Fruit fly (Drosophila melanogaster) whole organism, embryonic: ENCODE results near the gene CG1638.
A peak's percentile ranks its signal among the peaks of the same experiment; 100 is the strongest.

Experiments used
- ATbp ChIP-seq: fragments of 200-800 bp; sonication (Bioruptor generic); optimal IDR thresholded peaks from 2 replicates; lab custom pipeline; 2017; ENCODE audit warnings: missing biosample characterization, mild to moderate bottlenecking, missing genetic modification characterization, missing genetic modification reagents
- Atf-2 ChIP-seq: fragments of 200-800 bp; sonication (Bioruptor generic); optimal IDR thresholded peaks from 2 replicates; lab custom pipeline; 2016; ENCODE audit warnings: missing biosample characterization, missing genetic modification characterization
- B-H1 ChIP-seq: fragments of 200-800 bp; sonication (Bioruptor generic); IDR thresholded peaks from 3 replicates; pipeline ENCODE4 v1.3.6; 2022; ENCODE audit warnings: missing biosample characterization, missing genetic modification characterization
- CG10274 ChIP-seq: fragments of 200-800 bp; sonication (Bioruptor generic); optimal IDR thresholded peaks from 3 replicates; lab custom pipeline; 2017; ENCODE audit warnings: missing biosample characterization, mild to moderate bottlenecking, missing genetic modification characterization
- CG11696 ChIP-seq: fragments of 200-800 bp; sonication (Bioruptor generic); IDR thresholded peaks from 2 replicates; pipeline ENCODE4 v1.3.6; 2022; ENCODE audit warnings: missing biosample characterization, missing genetic modification characterization
- CG1233 ChIP-seq: fragments of 200-800 bp; sonication (Bioruptor generic); optimal IDR thresholded peaks from 4 replicates; lab custom pipeline; 2018; ENCODE audit warnings: missing biosample characterization, mild to moderate bottlenecking, missing genetic modification characterization
- CG12744 ChIP-seq: fragments of 200-800 bp; sonication (Bioruptor generic); optimal IDR thresholded peaks from 2 replicates; lab custom pipeline; 2016; ENCODE audit warnings: missing biosample characterization, missing genetic modification characterization
- CG15269 ChIP-seq: fragments of 200-800 bp; sonication (Bioruptor generic); optimal IDR thresholded peaks from 2 replicates; lab custom pipeline; 2018; ENCODE audit warnings: missing biosample characterization, mild to moderate bottlenecking, missing genetic modification characterization, moderate library complexity
- CG17385 ChIP-seq: fragments of 200-800 bp; sonication (Bioruptor generic); optimal IDR thresholded peaks from 3 replicates; lab custom pipeline; 2018; ENCODE audit warnings: missing biosample characterization, mild to moderate bottlenecking, missing genetic modification characterization
- CG18011 ChIP-seq: fragments of 200-800 bp; sonication (Bioruptor generic); optimal IDR thresholded peaks from 2 replicates; lab custom pipeline; 2017; ENCODE audit warnings: missing biosample characterization, missing genetic modification characterization, mild to moderate bottlenecking, moderate library complexity, missing genotype
- CG18764 ChIP-seq: fragments of 200-800 bp; sonication (Bioruptor generic); optimal IDR thresholded peaks from 3 replicates; lab custom pipeline; 2016; ENCODE audit warnings: missing biosample characterization, missing genetic modification characterization
- CG3281 ChIP-seq: fragments of 200-800 bp; sonication (Bioruptor generic); optimal IDR thresholded peaks from 3 replicates; lab custom pipeline; 2017; ENCODE audit warnings: missing biosample characterization, mild to moderate bottlenecking, missing genetic modification characterization
- CG43689 ChIP-seq: fragments of 200-800 bp; sonication (Bioruptor generic); IDR thresholded peaks from 2 replicates; pipeline ENCODE4 v1.3.6; 2022; ENCODE audit warnings: missing biosample characterization, missing genetic modification characterization
- CG4730 ChIP-seq: fragments of 200-800 bp; sonication (Bioruptor generic); IDR thresholded peaks from 2 replicates; pipeline ENCODE4 v1.3.6; 2022; ENCODE audit warnings: missing biosample characterization, missing genetic modification characterization
- CG6791 ChIP-seq: fragments of 200-800 bp; sonication (Bioruptor generic); IDR thresholded peaks from 3 replicates; pipeline ENCODE4 v1.3.6; 2022; ENCODE audit warnings: missing biosample characterization, missing genetic modification characterization; ENCODE audit not compliant: partially characterized antibody
- CG7745 ChIP-seq: fragments of 200-800 bp; sonication (Bioruptor generic); optimal IDR thresholded peaks from 2 replicates; lab custom pipeline; 2018; ENCODE audit warnings: missing biosample characterization, mild to moderate bottlenecking, missing genetic modification characterization, moderate library complexity
- CG7928 ChIP-seq: fragments of 200-800 bp; sonication (Bioruptor generic); optimal IDR thresholded peaks from 2 replicates; lab custom pipeline; 2017; ENCODE audit warnings: missing biosample characterization, mild to moderate bottlenecking, missing genetic modification characterization
- CG7987 ChIP-seq: fragments of 200-800 bp; sonication (Bioruptor generic); optimal IDR thresholded peaks from 2 replicates; lab custom pipeline; 2018; ENCODE audit warnings: missing biosample characterization, mild to moderate bottlenecking, missing genetic modification characterization, moderate library complexity
- CG9215 ChIP-seq: fragments of 200-800 bp; sonication (Bioruptor generic); IDR thresholded peaks from 2 replicates; pipeline ENCODE4 v1.3.6; 2022; ENCODE audit warnings: missing biosample characterization, missing genetic modification characterization
- CG9727 ChIP-seq: fragments of 200-800 bp; sonication (Bioruptor generic); optimal IDR thresholded peaks from 3 replicates; lab custom pipeline; 2017; ENCODE audit warnings: missing biosample characterization, mild to moderate bottlenecking, missing genetic modification characterization
- CG9817 ChIP-seq: fragments of 200-800 bp; sonication (Bioruptor generic); optimal IDR thresholded peaks from 2 replicates; lab custom pipeline; 2018; ENCODE audit warnings: missing biosample characterization, mild to moderate bottlenecking, missing genetic modification characterization, moderate library complexity
- Dip2 ChIP-seq: fragments of 200-800 bp; sonication (Bioruptor generic); IDR thresholded peaks from 2 replicates; pipeline ENCODE4 v1.3.6; 2022; ENCODE audit warnings: missing biosample characterization, missing genetic modification characterization
- Drgx ChIP-seq: fragments of 200-800 bp; sonication (Bioruptor generic); IDR thresholded peaks from 2 replicates; pipeline ENCODE4 v1.3.6; 2022; ENCODE audit warnings: missing biosample characterization, missing genetic modification characterization
- Elba2 ChIP-seq: fragments of 200-800 bp; sonication (Bioruptor generic); optimal IDR thresholded peaks from 3 replicates; lab custom pipeline; 2016; ENCODE audit warnings: missing biosample characterization, missing genetic modification characterization
- Fer3 ChIP-seq: fragments of 200-800 bp; sonication (Bioruptor generic); optimal IDR thresholded peaks from 2 replicates; lab custom pipeline; 2018; ENCODE audit warnings: missing biosample characterization, mild to moderate bottlenecking, missing genetic modification characterization, moderate library complexity
- HLHmδ ChIP-seq: fragments of 200-800 bp; sonication (Bioruptor generic); optimal IDR thresholded peaks from 2 replicates; lab custom pipeline; 2018; ENCODE audit warnings: missing biosample characterization, mild to moderate bottlenecking, missing genetic modification characterization, moderate library complexity
- Hr39 ChIP-seq: fragments of >200 bp; optimal IDR thresholded peaks from 2 replicates; lab custom pipeline; 2017
- Mad ChIP-seq: fragments of 200-800 bp; sonication (Bioruptor generic); optimal IDR thresholded peaks from 2 replicates; lab custom pipeline; 2016; ENCODE audit warnings: missing biosample characterization, missing genetic modification characterization
- Med ChIP-seq: fragments of 200-800 bp; sonication (Bioruptor generic); peaks from one replicate; lab custom pipeline; 2016; ENCODE audit warnings: missing biosample characterization, missing genetic modification characterization, mild to moderate bottlenecking, inconsistent platforms, moderate library complexity
- Optix ChIP-seq: fragments of 200-800 bp; sonication (Bioruptor generic); IDR thresholded peaks from 3 replicates; pipeline ENCODE4 v1.3.6; 2022; ENCODE audit warnings: missing biosample characterization, missing genetic modification characterization
- Ssrp ChIP-seq: fragments of 200-800 bp; sonication (Bioruptor generic); optimal IDR thresholded peaks from 2 replicates; lab custom pipeline; 2018; ENCODE audit warnings: missing biosample characterization, mild to moderate bottlenecking, missing genetic modification characterization, moderate library complexity
- bbx ChIP-seq: fragments of 200-800 bp; sonication (Bioruptor generic); IDR thresholded peaks from 2 replicates; pipeline ENCODE4 v1.3.6; 2022; ENCODE audit warnings: missing biosample characterization, missing genetic modification characterization; ENCODE audit not compliant: partially characterized antibody
- dm ChIP-seq: fragments of 200-800 bp; sonication (Bioruptor generic); optimal IDR thresholded peaks from 3 replicates; lab custom pipeline; 2016; ENCODE audit warnings: missing biosample characterization, missing genetic modification characterization
- ems ChIP-seq: fragments of 200-800 bp; sonication (Bioruptor generic); optimal IDR thresholded peaks from 3 replicates; lab custom pipeline; 2016; ENCODE audit warnings: missing biosample characterization, missing genetic modification characterization
- esg ChIP-seq: fragments of 200-800 bp; sonication (Bioruptor generic); conservative IDR thresholded peaks from 2 replicates; pipeline ENCODE4 v1.3.6; 2022; ENCODE audit warnings: missing biosample characterization, missing genetic modification characterization
- grau ChIP-seq: fragments of 200-800 bp; optimal IDR thresholded peaks from 3 replicates; lab custom pipeline; 2019; ENCODE audit warnings: missing biosample characterization, mild to moderate bottlenecking, missing genetic modification characterization, moderate library complexity
- h ChIP-seq: fragments of >200 bp; optimal IDR thresholded peaks from 2 replicates; lab custom pipeline; 2017
- lov ChIP-seq, 2 experiments: fragments of 200-800 bp in 1 of 2; fragments of >200 bp in 1 of 2; sonication (Bioruptor generic) in 1 of 2; IDR thresholded peaks in 1 of 2; optimal IDR thresholded peaks in 1 of 2; 2 replicates in 1 of 2; 3 replicates in 1 of 2; pipeline versions ENCODE4 v1.3.6 to Lab custom; 2017 to 2022; ENCODE audit warnings: missing biosample characterization in 1 of 2, missing genetic modification characterization in 1 of 2
- peb ChIP-seq: fragments of 200-800 bp; sonication (Bioruptor generic); IDR thresholded peaks from 2 replicates; pipeline ENCODE4 v1.3.6; 2022; ENCODE audit warnings: missing biosample characterization, missing genetic modification characterization
- pfk ChIP-seq: fragments of 200-800 bp; sonication (Bioruptor generic); optimal IDR thresholded peaks from 2 replicates; lab custom pipeline; 2018; ENCODE audit warnings: missing biosample characterization, mild to moderate bottlenecking, missing genetic modification characterization, moderate library complexity
- pros ChIP-seq: fragments of 200-800 bp; sonication (Bioruptor generic); optimal IDR thresholded peaks from 3 replicates; lab custom pipeline; 2019; ENCODE audit warnings: missing biosample characterization, mild to moderate bottlenecking, missing genetic modification characterization, moderate library complexity
- psq ChIP-seq: fragments of 200-800 bp; sonication (Bioruptor generic); optimal IDR thresholded peaks from 2 replicates; lab custom pipeline; 2017; ENCODE audit warnings: missing biosample characterization, missing genetic modification characterization
- repo ChIP-seq: fragments of 200-800 bp; sonication (Bioruptor generic); optimal IDR thresholded peaks from 2 replicates; lab custom pipeline; 2016; ENCODE audit warnings: missing biosample characterization, missing genetic modification characterization
- sisA ChIP-seq: fragments of 200-800 bp; sonication (Bioruptor generic); IDR thresholded peaks from 2 replicates; pipeline ENCODE4 v1.3.6; 2022; ENCODE audit warnings: missing biosample characterization, missing genetic modification characterization
- usp ChIP-seq: fragments of >200 bp; optimal IDR thresholded peaks from 2 replicates; lab custom pipeline; 2017; ENCODE audit warnings: missing biosample characterization, missing genetic modification characterization
- vfl ChIP-seq: fragments of 200-800 bp; sonication (Bioruptor generic); optimal IDR thresholded peaks from 2 replicates; lab custom pipeline; 2016; ENCODE audit warnings: missing biosample characterization, missing genetic modification characterization
- vnd ChIP-seq: fragments of 200-800 bp; sonication (Bioruptor generic); IDR thresholded peaks from 3 replicates; pipeline ENCODE4 v1.3.6; 2022; ENCODE audit warnings: missing biosample characterization, missing genetic modification characterization; ENCODE audit not compliant: partially characterized antibody
- zen ChIP-seq: fragments of 200-800 bp; sonication (Bioruptor generic); optimal IDR thresholded peaks from 3 replicates; lab custom pipeline; 2018; ENCODE audit warnings: missing biosample characterization, mild to moderate bottlenecking, missing genetic modification characterization, moderate library complexity
- zfh2 ChIP-seq: fragments of 200-800 bp; sonication (Bioruptor generic); optimal IDR thresholded peaks from 2 replicates; lab custom pipeline; 2016; ENCODE audit warnings: missing biosample characterization, missing genetic modification characterization

Gene CG1638

DNA sequence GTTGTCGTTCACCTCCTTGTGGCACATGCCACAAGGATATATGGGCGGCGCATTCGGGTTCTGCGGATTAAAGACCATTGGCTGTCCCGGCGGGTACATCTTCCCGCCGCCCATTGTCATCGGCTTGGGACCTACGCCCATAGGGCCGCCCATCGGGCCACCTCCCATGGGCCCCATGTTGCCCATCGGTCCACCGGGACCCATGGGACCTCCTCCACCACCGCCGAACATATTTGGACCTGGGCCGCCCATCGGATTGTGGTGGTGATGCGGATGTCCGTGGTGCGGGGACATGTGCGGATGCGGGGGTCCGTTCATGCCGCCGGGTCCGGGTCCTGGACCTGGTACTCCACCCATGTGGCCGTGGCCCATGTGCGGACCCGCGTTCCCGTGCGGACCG, 13.0 kb upstream of the CG1638 start:
- TF ChIP-seq CG9727 (no peak), Optix (GFP tag; lab: Robert Waterston, UW) (no peak), Med (GFP tag; lab: Kevin White, UChicago) (peak; percentile 49)
- TF ChIP-seq, all 482 proteins: peak for 1

DNA sequence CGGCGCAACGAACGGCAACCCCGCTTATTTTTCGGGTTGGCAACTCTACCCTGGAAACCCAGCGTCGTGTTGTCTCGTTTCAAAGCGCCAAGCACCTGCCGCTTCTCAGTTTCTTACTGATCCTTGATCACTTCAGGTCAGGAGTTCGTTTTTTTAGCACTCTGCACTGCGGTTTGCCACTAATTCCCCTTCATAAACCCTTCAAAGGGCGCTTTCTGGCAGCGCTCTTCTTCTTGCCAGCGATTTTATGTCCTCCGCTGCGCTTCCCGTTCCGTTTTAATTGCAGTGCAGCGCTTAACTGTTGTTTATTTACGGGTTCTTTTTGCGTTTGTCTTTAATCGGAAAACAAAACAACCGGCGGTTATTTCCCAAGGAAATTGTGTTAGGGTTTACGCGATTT, 10.3 kb upstream of the CG1638 start:
- no peak for TF ChIP-seq HLHmδ (GFP tag; lab: Kevin White, UChicago)
- no peak for TF ChIP-seq Hr39 (lab: Kevin White, UChicago)
- peak; percentile 83 for TF ChIP-seq CG17385 (GFP tag; lab: Kevin White, UChicago)
- TF ChIP-seq CG9817: no peak
- TF ChIP-seq CG9215 (GFP tag; lab: Robert Waterston, UW): peak; percentile 47
- TF ChIP-seq, all 482 proteins: peak for 2

DNA sequence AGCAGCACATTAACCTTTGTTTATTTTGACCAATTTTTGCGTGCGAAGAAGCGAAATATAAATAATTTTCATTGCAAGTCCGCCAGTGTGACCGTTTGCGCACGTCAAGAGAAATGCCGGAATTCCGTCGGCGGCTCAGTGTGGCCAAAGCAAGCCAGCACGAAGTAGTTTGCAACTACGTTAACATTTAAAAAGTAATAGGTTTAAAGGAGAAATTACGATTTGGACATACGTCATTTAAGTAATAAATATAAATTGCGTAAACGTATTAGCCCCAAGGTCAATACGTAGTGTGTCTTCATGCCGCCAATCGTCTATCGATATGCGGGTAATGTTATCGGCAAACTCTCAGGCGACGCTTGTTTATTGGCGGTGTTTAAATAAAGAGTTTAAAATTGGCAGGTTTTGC, 9.8 kb upstream of the CG1638 start, which contains the start of the genes pygo and rod:
Gene pygo, minus strand, starts transcription at position 114 of the 409 bp plus-strand sequence.
Gene rod, plus strand, starts transcription at position 366 of the 409 bp plus-strand sequence.
- TF ChIP-seq zen (tag; lab: Kevin White, UChicago) (no peak), CG7928 (GFP tag; lab: Kevin White, UChicago) (no peak), Elba2 (GFP tag; lab: Kevin White, UChicago) (peak; percentile 54), h (lab: Kevin White, UChicago) (no peak), CG15269 (tag; lab: Kevin White, UChicago) (no peak), zfh2 (GFP tag; lab: Kevin White, UChicago) (peak; percentile 15), bbx (GFP tag; lab: Robert Waterston, UW) (peak; percentile 45), pfk (GFP tag; lab: Kevin White, UChicago) (no peak), B-H1 (no peak), CG4730 (no peak), grau (tag; lab: Kevin White, UChicago) (no peak), CG43689 (GFP tag; lab: Robert Waterston, UW) (no peak), CG12744 (GFP tag; lab: Kevin White, UChicago) (no peak), esg (no peak), usp (no peak), CG6791 (GFP tag; lab: Robert Waterston, UW) (peak; percentile 63; the same call in 2 of the 3 replicates), lov (optimal IDR thresholded peaks at IDR 0.05; lab: Kevin White, UChicago) (no peak), lov (GFP tag; IDR thresholded peaks at IDR 0.05; lab: Robert Waterston, UW) (no peak), Ssrp (tag; lab: Kevin White, UChicago) (no peak), vfl (no peak), peb (GFP tag; lab: Robert Waterston, UW) (no peak), CG11696 (GFP tag; lab: Robert Waterston, UW) (no peak), dm (GFP tag; lab: Kevin White, UChicago) (no peak), CG7987 (GFP tag; lab: Kevin White, UChicago) (no peak), ems (GFP tag; lab: Kevin White, UChicago) (no peak), ATbp (no peak), Dip2 (no peak), sisA (GFP tag; lab: Robert Waterston, UW) (no peak), CG1233 (GFP tag; lab: Kevin White, UChicago) (no peak), Drgx (GFP tag; lab: Robert Waterston, UW) (no peak), CG10274 (GFP tag; lab: Kevin White, UChicago) (no peak), Mad (GFP tag; lab: Kevin White, UChicago) (peak; percentile 15), pros (no peak), Fer3 (no peak), vnd (GFP tag; lab: Robert Waterston, UW) (0 out of 3 replicates have a peak, but pooled peaks have one; percentile 30), CG18764 (no peak), psq (GFP tag; lab: Kevin White, UChicago) (no peak), repo (GFP tag; lab: Kevin White, UChicago) (no peak), CG3281 (GFP tag; lab: Kevin White, UChicago) (no peak), CG7745 (tag; lab: Kevin White, UChicago) (no peak), Atf-2 (GFP tag; lab: Kevin White, UChicago) (no peak), CG18011 (no peak)
